Worm (Caenorhabditis elegans): ENCODE data around the gene dop-3.

Gene dop-3

DNA sequence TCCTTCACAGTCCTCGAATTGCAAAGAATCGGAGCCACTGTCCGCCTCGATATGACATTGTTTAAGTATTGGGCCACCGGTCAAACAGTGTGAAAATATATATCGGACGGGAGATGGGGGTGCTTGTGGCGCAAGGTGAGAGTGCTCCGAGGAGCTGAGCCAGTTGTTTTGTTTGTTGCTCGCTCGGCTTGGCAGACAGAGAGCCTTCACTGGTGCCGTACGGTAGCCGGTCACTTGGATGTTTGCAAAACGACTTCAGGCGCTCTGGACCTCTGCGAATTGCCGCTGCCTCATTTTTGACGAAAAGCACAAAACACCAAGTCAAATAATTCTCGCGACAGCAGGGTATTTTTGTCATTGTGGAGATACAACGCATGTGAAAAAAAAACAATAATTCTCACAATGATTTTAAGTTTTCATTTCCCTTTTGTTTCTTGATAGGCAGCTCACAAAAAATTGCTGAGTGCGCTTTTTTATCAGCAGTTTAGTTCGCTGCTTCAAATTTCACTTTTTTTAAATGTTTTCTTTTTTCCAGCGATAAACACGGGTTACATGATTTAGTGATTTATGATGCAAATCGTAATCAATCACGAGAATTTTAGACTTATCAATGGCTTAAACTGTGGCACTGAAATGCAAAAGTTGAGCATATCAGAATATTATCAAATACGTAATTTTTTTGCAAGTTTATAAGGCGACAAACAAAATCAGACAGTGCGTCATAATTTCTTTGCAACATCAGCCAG lies 52.3 kb downstream of the dop-3 start (continued):
- TF ChIP-seq F37D6.2 (tag; optimal IDR thresholded peaks at IDR 0.05): no peak
- TF ChIP-seq hlh-30 (tag; optimal IDR thresholded peaks at IDR 0.05; ENCODE audit: insufficient read depth): peak; percentile 61
- no peak for TF ChIP-seq dmd-9 (GFP tag; IDR thresholded peaks at IDR 0.05)
- no peak for TF ChIP-seq ZK337.2 (GFP tag; IDR thresholded peaks at IDR 0.05)
- peak; percentile 81 for TF ChIP-seq ceh-20 (GFP tag; IDR thresholded peaks at IDR 0.05)
- no peak for TF ChIP-seq mxl-3 (GFP tag; optimal IDR thresholded peaks at IDR 0.05)
- no peak for TF ChIP-seq T20F7.1 (GFP tag; optimal IDR thresholded peaks at IDR 0.05)
- TF ChIP-seq ama-1 (optimal IDR thresholded peaks at IDR 0.05): no peak
- TF ChIP-seq pqm-1 (tag; optimal IDR thresholded peaks at IDR 0.05): peak; percentile 50
- no peak for TF ChIP-seq ceh-62 (tag; optimal IDR thresholded peaks at IDR 0.05)
- TF ChIP-seq duxl-1 (tag; optimal IDR thresholded peaks at IDR 0.05; ENCODE audit: poor library complexity): no peak
- no peak for TF ChIP-seq unc-39 (tag; optimal IDR thresholded peaks at IDR 0.05)
- TF ChIP-seq hlh-11 (tag; optimal IDR thresholded peaks at IDR 0.05): peak; percentile 79
- TF ChIP-seq nhr-102 (tag; optimal IDR thresholded peaks at IDR 0.05): no peak
- no peak for TF ChIP-seq lir-3 (tag; optimal IDR thresholded peaks at IDR 0.05)
- peak; percentile 88 for TF ChIP-seq dve-1 (tag; optimal IDR thresholded peaks at IDR 0.05; ENCODE audit: insufficient read depth)
- no peak for TF ChIP-seq lin-39 (tag; optimal IDR thresholded peaks at IDR 0.05)
- no peak for TF ChIP-seq R02D3.7 (tag; optimal IDR thresholded peaks at IDR 0.05)
- TF ChIP-seq zfp-3 (GFP tag; conservative IDR thresholded peaks at IDR 0.05): no peak
- TF ChIP-seq nhr-41 (GFP tag; IDR thresholded peaks at IDR 0.05): no peak
- TF ChIP-seq nhr-48 (tag; optimal IDR thresholded peaks at IDR 0.05): no peak
- no peak for TF ChIP-seq lin-13 (GFP tag; optimal IDR thresholded peaks at IDR 0.05)
- TF ChIP-seq spr-1 (tag; optimal IDR thresholded peaks at IDR 0.05): no peak
- no peak for TF ChIP-seq lim-7 (GFP tag; IDR thresholded peaks at IDR 0.05)
- TF ChIP-seq mes-2 (tag; optimal IDR thresholded peaks at IDR 0.05; ENCODE audit: poor library complexity, severe bottlenecking): no peak
- TF ChIP-seq nhr-28 (tag; optimal IDR thresholded peaks at IDR 0.05): peak; percentile 35
- no peak for TF ChIP-seq F49E8.2 (tag; optimal IDR thresholded peaks at IDR 0.05; ENCODE audit: borderline replicate concordance)
- TF ChIP-seq tag-97 (GFP tag; IDR thresholded peaks at IDR 0.05): no peak
- no peak for TF ChIP-seq lin-1 (GFP tag; IDR thresholded peaks at IDR 0.05)
- TF ChIP-seq unc-130 (GFP tag; optimal IDR thresholded peaks at IDR 0.05): no peak
- TF ChIP-seq ceh-32 (tag; optimal IDR thresholded peaks at IDR 0.05; ENCODE audit: poor library complexity): no peak
- no peak for TF ChIP-seq ceh-44 (GFP tag; IDR thresholded peaks at IDR 0.05)
- TF ChIP-seq ceh-28 (tag; optimal IDR thresholded peaks at IDR 0.05): no peak

DNA sequence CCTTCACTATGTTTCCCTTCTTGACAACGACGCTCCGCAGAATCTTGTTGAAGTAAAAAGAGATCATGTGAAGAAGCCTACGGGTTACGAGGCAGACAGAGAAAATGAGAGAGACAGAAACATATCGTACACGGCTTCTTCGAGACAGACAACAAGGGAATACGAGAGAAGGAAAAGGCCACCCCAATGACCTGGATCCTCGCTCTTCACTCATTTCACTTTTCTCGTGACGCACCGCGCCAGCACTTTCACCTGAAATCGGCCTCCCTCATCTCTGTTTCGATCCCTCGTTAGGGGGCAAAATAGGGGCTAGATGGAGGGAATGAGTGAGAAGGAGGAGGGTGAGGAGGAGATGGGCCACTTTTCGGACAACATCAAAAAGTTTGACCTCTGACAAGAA lies 54.3 kb downstream of the dop-3 start:
- TF ChIP-seq nhr-111 (GFP tag; optimal IDR thresholded peaks at IDR 0.05) (no peak), aha-1 (tag) (peak; percentile 63), gei-8 (GFP tag; optimal IDR thresholded peaks at IDR 0.05) (no peak), nhr-25 (tag; optimal IDR thresholded peaks at IDR 0.05; ENCODE audit: borderline replicate concordance, insufficient read depth) (peak; percentile 10), Y5F2A.4 (GFP tag; optimal IDR thresholded peaks at IDR 0.05) (no peak), snpc-1.2 (GFP tag; IDR thresholded peaks at IDR 0.05) (no peak), jun-1 (tag; optimal IDR thresholded peaks at IDR 0.05) (no peak), mxl-2 (GFP tag; conservative IDR thresholded peaks at IDR 0.05) (no peak), hlh-30 (tag; optimal IDR thresholded peaks at IDR 0.05; ENCODE audit: insufficient read depth) (peak; percentile 76), lin-29 (GFP tag; IDR thresholded peaks at IDR 0.05) (no peak), F49E8.2 (tag; optimal IDR thresholded peaks at IDR 0.05; ENCODE audit: borderline replicate concordance) (no peak), hlh-11 (tag; optimal IDR thresholded peaks at IDR 0.05) (peak; percentile 50), F26F4.8 (GFP tag; conservative IDR thresholded peaks at IDR 0.05) (no peak), dmd-8 (GFP tag; IDR thresholded peaks at IDR 0.05) (no peak), spr-3 (GFP tag; optimal IDR thresholded peaks at IDR 0.05) (no peak), spr-1 (tag; optimal IDR thresholded peaks at IDR 0.05) (no peak), Y48G9A.11 (GFP tag; IDR thresholded peaks at IDR 0.05) (no peak), nhr-6 (tag; optimal IDR thresholded peaks at IDR 0.05) (no peak), pha-4 (GFP tag; IDR thresholded peaks at IDR 0.05) (no peak), pha-4 (tag; optimal IDR thresholded peaks at IDR 0.05) (no peak), nhr-76 (tag; optimal IDR thresholded peaks at IDR 0.05) (no peak), egl-27 (tag; optimal IDR thresholded peaks at IDR 0.05) (no peak)

Measured in whole organism, L4 larva.